1 fruit fly cellular context compared by ENCODE assay signal in genomic region chr3L:4092705-4093257, dm6.
A peak's percentile ranks its signal among the peaks of the same experiment; 100 is the strongest.
TF ChIP-seq lines count a peak whose summit lies in the region.

Gene CG14990, plus strand, starts transcription at chr3L:4093207.

TF ChIP-seq in whole organism, embryonic, 481 proteins besides CTCF, POLR2A, EP300 and RAD21 (continued from another document):
- peak; percentile 30 for TF ChIP-seq pzg (GFP tag; optimal IDR thresholded peaks at IDR 0.05; lab: Kevin White, UChicago)
- TF ChIP-seq CG2129 (GFP tag; IDR thresholded peaks at IDR 0.05; lab: Robert Waterston, UW; ENCODE audit: partially characterized antibody): no peak
- no peak for TF ChIP-seq CG3281 (GFP tag; optimal IDR thresholded peaks at IDR 0.05; lab: Kevin White, UChicago)
- TF ChIP-seq p53 (GFP tag; optimal IDR thresholded peaks at IDR 0.05; lab: Kevin White, UChicago): no peak
- no peak for TF ChIP-seq CG10321 (GFP tag; IDR thresholded peaks at IDR 0.05; lab: Robert Waterston, UW)
- no peak for TF ChIP-seq jing (GFP tag; optimal IDR thresholded peaks at IDR 0.05; lab: Kevin White, UChicago)
- TF ChIP-seq bigmax (GFP tag; optimal IDR thresholded peaks at IDR 0.05; lab: Kevin White, UChicago): no peak
- TF ChIP-seq Ada2b (GFP tag; IDR thresholded peaks at IDR 0.05; lab: Robert Waterston, UW): no peak
- no peak for TF ChIP-seq CG32772 (GFP tag; IDR thresholded peaks at IDR 0.05; lab: Robert Waterston, UW)
- no peak for TF ChIP-seq zen (tag; optimal IDR thresholded peaks at IDR 0.05; lab: Kevin White, UChicago)
- TF ChIP-seq CG18619 (GFP tag; optimal IDR thresholded peaks at IDR 0.05; lab: Kevin White, UChicago): no peak
- no peak for TF ChIP-seq Rx (GFP tag; IDR thresholded peaks at IDR 0.05; lab: Robert Waterston, UW)
- no peak for TF ChIP-seq CG4730 (GFP tag; IDR thresholded peaks at IDR 0.05; lab: Robert Waterston, UW)
- no peak for TF ChIP-seq CG8359 (GFP tag; optimal IDR thresholded peaks at IDR 0.05; lab: Kevin White, UChicago; ENCODE audit: borderline replicate concordance)
- TF ChIP-seq CG2678 (tag; optimal IDR thresholded peaks at IDR 0.05; lab: Kevin White, UChicago): no peak
- no peak for TF ChIP-seq esg (GFP tag; conservative IDR thresholded peaks at IDR 0.05; lab: Robert Waterston, UW)
- no peak for TF ChIP-seq ewg (GFP tag; optimal IDR thresholded peaks at IDR 0.05; lab: Kevin White, UChicago)
- TF ChIP-seq Aef1 (GFP tag; IDR thresholded peaks at IDR 0.05; lab: Robert Waterston, UW): no peak
- TF ChIP-seq ase (GFP tag; IDR thresholded peaks at IDR 0.05; lab: Robert Waterston, UW): no peak
- TF ChIP-seq CG9727 (GFP tag; optimal IDR thresholded peaks at IDR 0.05; lab: Kevin White, UChicago): no peak
- TF ChIP-seq cad (GFP tag; optimal IDR thresholded peaks at IDR 0.05; lab: Kevin White, UChicago): no peak
- TF ChIP-seq Dbx (GFP tag; IDR thresholded peaks at IDR 0.05; lab: Robert Waterston, UW): 0 out of 3 replicates have a peak, but pooled peaks have one; percentile 38
- peak; percentile 11 for TF ChIP-seq grau (tag; optimal IDR thresholded peaks at IDR 0.05; lab: Kevin White, UChicago)
- no peak for TF ChIP-seq Max (GFP tag; optimal IDR thresholded peaks at IDR 0.05; lab: Kevin White, UChicago)
- TF ChIP-seq CG7357 (GFP tag; IDR thresholded peaks at IDR 0.05; lab: Robert Waterston, UW): no peak
- TF ChIP-seq crc (GFP tag; optimal IDR thresholded peaks at IDR 0.05; lab: Kevin White, UChicago): no peak
- TF ChIP-seq crol (GFP tag; IDR thresholded peaks at IDR 0.05; lab: Robert Waterston, UW): no peak
- TF ChIP-seq CG13424 (tag; optimal IDR thresholded peaks at IDR 0.05; lab: Kevin White, UChicago): no peak
- peak; percentile 100 for TF ChIP-seq CG9437 (GFP tag; optimal IDR thresholded peaks at IDR 0.05; lab: Kevin White, UChicago)
- peak; percentile 66; the same call in 1 of the 2 replicates for TF ChIP-seq CG42726 (GFP tag; IDR thresholded peaks at IDR 0.05; lab: Robert Waterston, UW; ENCODE audit: partially characterized antibody)
- peak; percentile 2 for TF ChIP-seq HmgD (GFP tag; optimal IDR thresholded peaks at IDR 0.05; lab: Kevin White, UChicago)
- TF ChIP-seq CG9932 (GFP tag; IDR thresholded peaks at IDR 0.05; lab: Robert Waterston, UW): no peak
- TF ChIP-seq CG1603 (tag; optimal IDR thresholded peaks at IDR 0.05; lab: Kevin White, UChicago): peak; percentile 45
- no peak for TF ChIP-seq Sry-δ (GFP tag; optimal IDR thresholded peaks at IDR 0.05; lab: Kevin White, UChicago)
- TF ChIP-seq toy (GFP tag; IDR thresholded peaks at IDR 0.05; lab: Robert Waterston, UW): no peak
- no peak for TF ChIP-seq tx (GFP tag; optimal IDR thresholded peaks at IDR 0.05; lab: Kevin White, UChicago)
- no peak for TF ChIP-seq CG10147 (GFP tag; optimal IDR thresholded peaks at IDR 0.05; lab: Kevin White, UChicago)
- TF ChIP-seq H2.0 (GFP tag; IDR thresholded peaks at IDR 0.05; lab: Robert Waterston, UW): no peak
- no peak for TF ChIP-seq seq (GFP tag; IDR thresholded peaks at IDR 0.05; lab: Robert Waterston, UW)
- no peak for TF ChIP-seq Awh (GFP tag; IDR thresholded peaks at IDR 0.05; lab: Robert Waterston, UW)
- no peak for TF ChIP-seq CG14965 (GFP tag; optimal IDR thresholded peaks at IDR 0.05; lab: Kevin White, UChicago; ENCODE audit: borderline replicate concordance)
- no peak for TF ChIP-seq sens-2 (GFP tag; IDR thresholded peaks at IDR 0.05; lab: Robert Waterston, UW)
- no peak for TF ChIP-seq CG16815 (GFP tag; optimal IDR thresholded peaks at IDR 0.05; lab: Kevin White, UChicago)
- TF ChIP-seq vvl (GFP tag; IDR thresholded peaks at IDR 0.05; lab: Robert Waterston, UW): peak; percentile 66; the same call in 1 of the 2 replicates
- TF ChIP-seq CG3838 (GFP tag; optimal IDR thresholded peaks at IDR 0.05; lab: Kevin White, UChicago): no peak
- no peak for TF ChIP-seq Gsc (GFP tag; IDR thresholded peaks at IDR 0.05; lab: Robert Waterston, UW)
- no peak for TF ChIP-seq CG18476 (GFP tag; optimal IDR thresholded peaks at IDR 0.05; lab: Kevin White, UChicago)
- no peak for TF ChIP-seq pfk (GFP tag; optimal IDR thresholded peaks at IDR 0.05; lab: Kevin White, UChicago)
- TF ChIP-seq CG4617 (GFP tag; optimal IDR thresholded peaks at IDR 0.05; lab: Kevin White, UChicago; ENCODE audit: borderline replicate concordance): no peak
- no peak for TF ChIP-seq tna (GFP tag; IDR thresholded peaks at IDR 0.05; lab: Robert Waterston, UW; ENCODE audit: partially characterized antibody)
- peak; percentile 90 for TF ChIP-seq CG2199 (GFP tag; IDR thresholded peaks at IDR 0.05; lab: Robert Waterston, UW)
- TF ChIP-seq CG5953 (GFP tag; IDR thresholded peaks at IDR 0.05; lab: Robert Waterston, UW): no peak
- TF ChIP-seq bbx (GFP tag; IDR thresholded peaks at IDR 0.05; lab: Robert Waterston, UW; ENCODE audit: partially characterized antibody): 0 out of 2 replicates have a peak, but pooled peaks have one; percentile 31
- TF ChIP-seq abd-A (tag; optimal IDR thresholded peaks at IDR 0.05; lab: Kevin White, UChicago): no peak
- peak in 1 of 3 experiments; percentile 53 for TF ChIP-seq Stat92E (GFP tag; optimal IDR thresholded peaks at IDR 0.05; lab: Kevin White, UChicago)
- no peak for TF ChIP-seq z (GFP tag; IDR thresholded peaks at IDR 0.05; lab: Robert Waterston, UW)
- TF ChIP-seq Hand (GFP tag; optimal IDR thresholded peaks at IDR 0.05; lab: Kevin White, UChicago): no peak
- TF ChIP-seq sug (tag; optimal IDR thresholded peaks at IDR 0.05; lab: Kevin White, UChicago): no peak
- no peak for TF ChIP-seq Drgx (GFP tag; IDR thresholded peaks at IDR 0.05; lab: Robert Waterston, UW)
- TF ChIP-seq CG7928 (GFP tag; optimal IDR thresholded peaks at IDR 0.05; lab: Kevin White, UChicago): no peak
